Worm (Caenorhabditis elegans) whole organism, early embryonic: Measurements from ENCODE around the gene kars-1.

Experiments used
- B0310.2 ChIP-seq: sonication (generic microtip); optimal IDR thresholded peaks from 2 replicates; lab custom pipeline; 2016; ENCODE audit warnings: mild to moderate bottlenecking, missing genetic modification characterization, missing compliant biosample characterization
- F13C5.2 ChIP-seq: sonication (generic microtip); optimal IDR thresholded peaks from 2 replicates; lab custom pipeline; 2017; ENCODE audit warnings: mild to moderate bottlenecking, missing genetic modification characterization, inconsistent platforms, missing compliant biosample characterization
- aly-1 ChIP-seq: sonication (generic microtip); optimal IDR thresholded peaks from 2 replicates; lab custom pipeline; 2016; ENCODE audit warnings: missing genetic modification characterization, missing compliant biosample characterization
- ama-1 ChIP-seq: fragments of 150-350 bp; optimal IDR thresholded peaks from 2 replicates; lab custom pipeline; 2014
- ceh-13 ChIP-seq: fragments of 200-800 bp; sonication (Bioruptor generic); optimal IDR thresholded peaks from 2 replicates; lab custom pipeline; 2018; ENCODE audit warnings: mild to moderate bottlenecking, missing genetic modification characterization, missing compliant biosample characterization
- ceh-36 ChIP-seq: sonication (generic microtip); optimal IDR thresholded peaks from 2 replicates; lab custom pipeline; 2016; ENCODE audit warnings: missing genetic modification characterization, inconsistent platforms, missing compliant biosample characterization
- ets-7 ChIP-seq: sonication (generic microtip); optimal IDR thresholded peaks from 2 replicates; lab custom pipeline; 2016; ENCODE audit warnings: missing genotype, missing genetic modification characterization, missing compliant biosample characterization
- flt-1 ChIP-seq: fragments of 200-800 bp; sonication (Bioruptor generic); IDR thresholded peaks from 2 replicates; pipeline ENCODE4 v1.3.6; 2022; ENCODE audit warnings: missing genetic modification characterization, missing compliant biosample characterization
- hmbx-1 ChIP-seq: sonication (generic microtip); optimal IDR thresholded peaks from 2 replicates; lab custom pipeline; 2016; ENCODE audit warnings: mild to moderate bottlenecking, missing genetic modification characterization, missing compliant biosample characterization
- hmg-4 ChIP-seq: fragments of 200-800 bp; sonication (Bioruptor generic); optimal IDR thresholded peaks from 2 replicates; lab custom pipeline; 2018; ENCODE audit warnings: mild to moderate bottlenecking, missing genetic modification characterization, missing compliant biosample characterization
- hnd-1 ChIP-seq: sonication (generic microtip); optimal IDR thresholded peaks from 2 replicates; lab custom pipeline; 2016; ENCODE audit warnings: missing genetic modification characterization, missing compliant biosample characterization
- pes-1 ChIP-seq: fragments of 200-800 bp; sonication (Bioruptor generic); IDR thresholded peaks from 2 replicates; pipeline ENCODE4 v1.3.6; 2022; ENCODE audit warnings: missing genetic modification reagents, missing genetic modification characterization, missing compliant biosample characterization
- scrt-1 ChIP-seq: fragments of 200-800 bp; sonication (Bioruptor generic); IDR thresholded peaks from 2 replicates; pipeline ENCODE4 v1.3.6; 2022; ENCODE audit warnings: missing genetic modification characterization, missing compliant biosample characterization
- sea-1 ChIP-seq: fragments of 200-800 bp; sonication (Bioruptor generic); conservative IDR thresholded peaks from 2 replicates; pipeline ENCODE4 v1.3.6; 2022; ENCODE audit warnings: missing genetic modification characterization, missing compliant biosample characterization
- tbx-11 ChIP-seq: fragments of 200-800 bp; sonication (Bioruptor generic); IDR thresholded peaks from 2 replicates; pipeline ENCODE4 v1.3.6; 2022; ENCODE audit warnings: missing genetic modification characterization, missing compliant biosample characterization
- tbx-37 ChIP-seq: fragments of 200-800 bp; sonication (Bioruptor generic); conservative IDR thresholded peaks from 2 replicates; pipeline ENCODE4 v1.3.6; 2022; ENCODE audit warnings: missing genetic modification reagents, missing genetic modification characterization, missing compliant biosample characterization
- tra-4 ChIP-seq: sonication (generic microtip); optimal IDR thresholded peaks from 2 replicates; lab custom pipeline; 2017; ENCODE audit warnings: missing genetic modification characterization, missing compliant biosample characterization

kars-1 gene

ce11 chrII:7111657-7112049, 39.4 kb upstream of the kars-1 start, which contains the start of gene F10E7.5:
Gene F10E7.5 (plus strand): TSS chrII:7111978.
- TF ChIP-seq tbx-11 (GFP tag; lab: Robert Waterston, UW) (no peak), F13C5.2 (tag; lab: Kevin White, UChicago) (peak; percentile 68)

ce11 chrII:7111012-7111656, 38.9 kb upstream of the kars-1 start:
- TF ChIP-seq hmbx-1 (no peak), ama-1 (lab: Kevin White, UChicago) (no peak), sea-1 (GFP tag; lab: Robert Waterston, UW) (no peak), hmg-4 (no peak), tbx-37 (GFP tag; lab: Robert Waterston, UW) (no peak), ets-7 (tag; lab: Kevin White, UChicago) (no peak), tra-4 (tag; lab: Kevin White, UChicago) (no peak), pes-1 (GFP tag; lab: Robert Waterston, UW) (no peak), ceh-36 (tag; lab: Kevin White, UChicago) (no peak), B0310.2 (no peak), tbx-11 (GFP tag; lab: Robert Waterston, UW) (no peak), aly-1 (tag; lab: Kevin White, UChicago) (no peak), ceh-13 (GFP tag; lab: Kevin White, UChicago) (no peak), hnd-1 (no peak), scrt-1 (GFP tag; lab: Robert Waterston, UW) (no peak)

- TF ChIP-seq aly-1 (tag; lab: Kevin White, UChicago), result no peak
- no peak for TF ChIP-seq flt-1
- no peak for TF ChIP-seq B0310.2
- no peak for TF ChIP-seq tbx-37 (GFP tag; lab: Robert Waterston, UW)
- no peak for TF ChIP-seq hnd-1
- no peak for TF ChIP-seq ceh-13 (GFP tag; lab: Kevin White, UChicago)
- TF ChIP-seq F13C5.2 (tag; lab: Kevin White, UChicago), result no peak
- TF ChIP-seq scrt-1 (GFP tag; lab: Robert Waterston, UW), result no peak
- TF ChIP-seq ama-1 (lab: Kevin White, UChicago), result no peak
- TF ChIP-seq pes-1 (GFP tag; lab: Robert Waterston, UW), result no peak
- TF ChIP-seq ceh-36 (tag; lab: Kevin White, UChicago), result no peak
- no peak for TF ChIP-seq ets-7 (tag; lab: Kevin White, UChicago)
- TF ChIP-seq tra-4 (tag; lab: Kevin White, UChicago), result no peak
- TF ChIP-seq hmbx-1, result no peak
- TF ChIP-seq hmg-4, result no peak
- TF ChIP-seq sea-1 (GFP tag; lab: Robert Waterston, UW), result no peak
- TF ChIP-seq tbx-11 (GFP tag; lab: Robert Waterston, UW), result no peak
Measured at ce11 chrII:7109956-7110355, 37.7 kb upstream of the kars-1 start, which contains the start of gene F10E7.9. Gene F10E7.9 (minus strand): TSS chrII:7110056.

- TF ChIP-seq pes-1 (GFP tag; lab: Robert Waterston, UW) (no peak), scrt-1 (GFP tag; lab: Robert Waterston, UW) (no peak), tra-4 (tag; lab: Kevin White, UChicago) (no peak), ceh-36 (tag; lab: Kevin White, UChicago) (no peak), hmbx-1 (no peak), ama-1 (lab: Kevin White, UChicago) (no peak), tbx-11 (GFP tag; lab: Robert Waterston, UW) (no peak), aly-1 (tag; lab: Kevin White, UChicago) (no peak), ets-7 (tag; lab: Kevin White, UChicago) (no peak), sea-1 (GFP tag; lab: Robert Waterston, UW) (no peak), F13C5.2 (tag; lab: Kevin White, UChicago) (no peak), B0310.2 (no peak), hnd-1 (no peak), ceh-13 (GFP tag; lab: Kevin White, UChicago) (no peak), flt-1 (no peak), hmg-4 (no peak), tbx-37 (GFP tag; lab: Robert Waterston, UW) (no peak)
Measured at ce11 chrII:7106313-7106712, 34.1 kb upstream of the kars-1 start.

ce11 chrII:7104794-7105613, 32.8 kb upstream of the kars-1 start, which contains the start of the genes farl-11 and rpl-33:
Gene farl-11 (minus strand): TSS chrII:7105035.
Gene rpl-33 (plus strand): TSS chrII:7105563.
- TF ChIP-seq F13C5.2 (tag; lab: Kevin White, UChicago), result peak; percentile 51
- no peak for TF ChIP-seq sea-1 (GFP tag; lab: Robert Waterston, UW)
- 0 out of 2 replicates have a peak, but pooled peaks have one; percentile 27 for TF ChIP-seq flt-1

- no peak for TF ChIP-seq tbx-37 (GFP tag; lab: Robert Waterston, UW)
- TF ChIP-seq tra-4 (tag; lab: Kevin White, UChicago), result no peak
- TF ChIP-seq scrt-1 (GFP tag; lab: Robert Waterston, UW), result no peak
- no peak for TF ChIP-seq aly-1 (tag; lab: Kevin White, UChicago)
- no peak for TF ChIP-seq ceh-13 (GFP tag; lab: Kevin White, UChicago)
- no peak for TF ChIP-seq B0310.2
- no peak for TF ChIP-seq flt-1
- TF ChIP-seq F13C5.2 (tag; lab: Kevin White, UChicago), result no peak
- TF ChIP-seq hmbx-1, result no peak
- TF ChIP-seq ama-1 (lab: Kevin White, UChicago), result no peak
- TF ChIP-seq sea-1 (GFP tag; lab: Robert Waterston, UW), result no peak
- no peak for TF ChIP-seq hmg-4
- TF ChIP-seq hnd-1, result no peak
- TF ChIP-seq tbx-11 (GFP tag; lab: Robert Waterston, UW), result no peak
- no peak for TF ChIP-seq ets-7 (tag; lab: Kevin White, UChicago)
- TF ChIP-seq ceh-36 (tag; lab: Kevin White, UChicago), result no peak
Measured at ce11 chrII:7103111-7103510, 30.9 kb upstream of the kars-1 start.
